Worm (Caenorhabditis elegans) whole organism, L1 larva: ENCODE data around the gene sam-4.

ENCODE experiments used
- C04F5.9 ChIP-seq: sonication (generic microtip); optimal IDR thresholded peaks from 2 replicates; lab custom pipeline; 2016; ENCODE audit warnings: missing genetic modification characterization, missing compliant biosample characterization
- Y116A8C.19 ChIP-seq: sonication (generic microtip); optimal IDR thresholded peaks from 2 replicates; lab custom pipeline; 2016; ENCODE audit warnings: missing compliant biosample characterization, missing genetic modification characterization, borderline replicate concordance
- alr-1 ChIP-seq: fragments of 200-800 bp; sonication (Bioruptor generic); optimal IDR thresholded peaks from 2 replicates; lab custom pipeline; 2018; ENCODE audit warnings: borderline replicate concordance, mild to moderate bottlenecking, missing genetic modification characterization, missing compliant biosample characterization
- aly-2 ChIP-seq: fragments of 150-350 bp; optimal IDR thresholded peaks from 2 replicates; lab custom pipeline; 2014; ENCODE audit warnings: missing biosample characterization, missing genetic modification characterization
- ceh-8 ChIP-seq: fragments of 200-800 bp; sonication (Bioruptor generic); optimal IDR thresholded peaks from 2 replicates; lab custom pipeline; 2018; ENCODE audit warnings: mild to moderate bottlenecking, missing genetic modification characterization, moderate library complexity, missing compliant biosample characterization
- ceh-88 ChIP-seq: fragments of 200-800 bp; sonication (Bioruptor generic); IDR thresholded peaks from 2 replicates; pipeline ENCODE4 v1.3.6; 2022; ENCODE audit warnings: missing genetic modification characterization, missing compliant biosample characterization
- ceh-90 ChIP-seq: sonication (generic microtip); optimal IDR thresholded peaks from 2 replicates; lab custom pipeline; 2016; ENCODE audit warnings: missing genetic modification characterization, missing compliant biosample characterization
- ces-1 ChIP-seq: fragments of 150-350 bp; optimal IDR thresholded peaks from 2 replicates; lab custom pipeline; 2014; ENCODE audit warnings: missing biosample characterization, missing genetic modification reagents, missing genetic modification characterization
- dpl-1 ChIP-seq, 3 experiments: fragments of 150-350 bp in 2 of 3; sonication (generic microtip) in 1 of 3; optimal IDR thresholded peaks; 2 replicates each; lab custom pipeline; 2014 to 2017; ENCODE audit warnings: missing biosample characterization in 3 of 3, missing genetic modification characterization in 3 of 3, missing genetic modification reagents in 3 of 3
- dsc-1 ChIP-seq: sonication (generic microtip); optimal IDR thresholded peaks from 2 replicates; lab custom pipeline; 2016; ENCODE audit warnings: mild to moderate bottlenecking, missing genetic modification characterization, missing compliant biosample characterization
- elt-3 ChIP-seq, 6 experiments: fragments of 150-350 bp in 1 of 6; sonication (generic microtip); optimal IDR thresholded peaks; 2 replicates each; lab custom pipeline; 2017 to 2018; ENCODE audit warnings: missing biosample characterization in 6 of 6, missing genetic modification characterization in 6 of 6, inconsistent platforms in 1 of 6
- ets-5 ChIP-seq: fragments of 200-800 bp; sonication (Bioruptor generic); IDR thresholded peaks from 2 replicates; pipeline ENCODE4 v1.3.6; 2022; ENCODE audit warnings: missing genetic modification characterization, missing compliant biosample characterization
- fkh-10 ChIP-seq: sonication (generic microtip); optimal IDR thresholded peaks from 2 replicates; lab custom pipeline; 2017; ENCODE audit warnings: missing biosample characterization, missing genetic modification reagents, missing genetic modification characterization
- fkh-8 ChIP-seq: sonication (generic microtip); optimal IDR thresholded peaks from 2 replicates; lab custom pipeline; 2016; ENCODE audit warnings: mild to moderate bottlenecking, missing genetic modification characterization, missing compliant biosample characterization
- fos-1 ChIP-seq: fragments of 150-350 bp; optimal IDR thresholded peaks from 2 replicates; lab custom pipeline; 2014; ENCODE audit warnings: missing biosample characterization, missing genetic modification characterization
- hlh-4 ChIP-seq: sonication (generic microtip); optimal IDR thresholded peaks from 2 replicates; lab custom pipeline; 2016; ENCODE audit warnings: mild to moderate bottlenecking, missing genetic modification characterization, missing compliant biosample characterization
- hpl-2 ChIP-seq: fragments of 150-350 bp; optimal IDR thresholded peaks from 2 replicates; lab custom pipeline; 2014; ENCODE audit warnings: missing biosample characterization, missing genetic modification reagents, missing genetic modification characterization
- isw-1 ChIP-seq: fragments of 200-800 bp; sonication (Bioruptor generic); IDR thresholded peaks from 2 replicates; pipeline ENCODE4 v1.3.6; 2022; ENCODE audit warnings: missing genetic modification characterization, missing compliant biosample characterization
- lin-14 ChIP-seq: fragments of 200-800 bp; sonication (Bioruptor generic); optimal IDR thresholded peaks from 2 replicates; lab custom pipeline; 2018; ENCODE audit warnings: mild to moderate bottlenecking, missing genetic modification characterization, moderate library complexity, missing compliant biosample characterization
- lin-15B ChIP-seq: fragments of 150-350 bp; sonication (generic microtip); optimal IDR thresholded peaks from 3 replicates; lab custom pipeline; 2014; ENCODE audit warnings: missing biosample characterization, missing genetic modification characterization
- lir-3 ChIP-seq: sonication (generic microtip); optimal IDR thresholded peaks from 2 replicates; lab custom pipeline; 2016; ENCODE audit warnings: mild to moderate bottlenecking, missing genetic modification characterization, moderate library complexity, missing compliant biosample characterization; ENCODE audit not compliant: poor library complexity
- mdl-1 ChIP-seq, 2 experiments: fragments of 150-350 bp; optimal IDR thresholded peaks; 2 replicates each; lab custom pipeline; 2014 to 2017; ENCODE audit warnings: missing biosample characterization in 2 of 2, missing genetic modification characterization in 2 of 2, inconsistent platforms in 1 of 2
- mep-1 ChIP-seq: fragments of 150-350 bp; optimal IDR thresholded peaks from 2 replicates; lab custom pipeline; 2014; ENCODE audit warnings: missing biosample characterization, missing genetic modification characterization
- nhr-237 ChIP-seq: fragments of 150-350 bp; optimal IDR thresholded peaks from 2 replicates; lab custom pipeline; 2014; ENCODE audit warnings: missing biosample characterization, missing genetic modification characterization
- nhr-71 ChIP-seq: sonication (generic microtip); optimal IDR thresholded peaks from 2 replicates; lab custom pipeline; 2016; ENCODE audit warnings: mild to moderate bottlenecking, missing genetic modification characterization, moderate library complexity, missing compliant biosample characterization
- nhr-77 ChIP-seq: fragments of 150-350 bp; optimal IDR thresholded peaks from 2 replicates; lab custom pipeline; 2014; ENCODE audit warnings: missing biosample characterization, missing genetic modification characterization
- nhr-85 ChIP-seq: sonication (generic microtip); peaks from one replicate; lab custom pipeline; 2016; ENCODE audit warnings: missing genetic modification characterization, inconsistent platforms, missing compliant biosample characterization
- pag-3 ChIP-seq: sonication (generic microtip); optimal IDR thresholded peaks from 2 replicates; lab custom pipeline; 2017; ENCODE audit warnings: missing genetic modification characterization, mild to moderate bottlenecking, missing compliant biosample characterization, antibody characterized with exemption, borderline replicate concordance; ENCODE audit not compliant: insufficient read depth
- pqm-1 ChIP-seq: sonication (generic microtip); optimal IDR thresholded peaks from 3 replicates; lab custom pipeline; 2017; ENCODE audit warnings: missing biosample characterization, missing genetic modification characterization
- rnt-1 ChIP-seq: sonication (generic microtip); optimal IDR thresholded peaks from 2 replicates; lab custom pipeline; 2016; ENCODE audit warnings: mild to moderate bottlenecking, missing genetic modification characterization, moderate library complexity, missing compliant biosample characterization
- snpc-4 ChIP-seq: fragments of 150-350 bp; optimal IDR thresholded peaks from 2 replicates; lab custom pipeline; 2014; ENCODE audit warnings: missing biosample characterization, missing genetic modification characterization
- sox-4 ChIP-seq: sonication (generic microtip); optimal IDR thresholded peaks from 2 replicates; lab custom pipeline; 2016; ENCODE audit warnings: missing genetic modification characterization, missing compliant biosample characterization
- sup-37 ChIP-seq: fragments of 200-800 bp; sonication (Bioruptor generic); optimal IDR thresholded peaks from 2 replicates; lab custom pipeline; 2018; ENCODE audit warnings: mild to moderate bottlenecking, missing genetic modification characterization, missing compliant biosample characterization
- swsn-7 ChIP-seq: sonication (generic microtip); optimal IDR thresholded peaks from 2 replicates; lab custom pipeline; 2016; ENCODE audit warnings: missing genetic modification characterization, missing compliant biosample characterization
- tlp-1 ChIP-seq: fragments of 150-350 bp; optimal IDR thresholded peaks from 2 replicates; lab custom pipeline; 2014; ENCODE audit warnings: missing biosample characterization, missing genetic modification characterization
- unc-130 ChIP-seq: fragments of 150-350 bp; optimal IDR thresholded peaks from 2 replicates; lab custom pipeline; 2017; ENCODE audit warnings: missing biosample characterization, missing genetic modification characterization, inconsistent platforms
- unc-30 ChIP-seq: sonication (generic microtip); optimal IDR thresholded peaks from 2 replicates; lab custom pipeline; 2017; ENCODE audit warnings: missing biosample characterization, missing genetic modification characterization
- xbp-1 ChIP-seq: sonication (generic microtip); optimal IDR thresholded peaks from 2 replicates; lab custom pipeline; 2016; ENCODE audit warnings: missing genetic modification characterization, missing compliant biosample characterization

The sam-4 gene

DNA sequence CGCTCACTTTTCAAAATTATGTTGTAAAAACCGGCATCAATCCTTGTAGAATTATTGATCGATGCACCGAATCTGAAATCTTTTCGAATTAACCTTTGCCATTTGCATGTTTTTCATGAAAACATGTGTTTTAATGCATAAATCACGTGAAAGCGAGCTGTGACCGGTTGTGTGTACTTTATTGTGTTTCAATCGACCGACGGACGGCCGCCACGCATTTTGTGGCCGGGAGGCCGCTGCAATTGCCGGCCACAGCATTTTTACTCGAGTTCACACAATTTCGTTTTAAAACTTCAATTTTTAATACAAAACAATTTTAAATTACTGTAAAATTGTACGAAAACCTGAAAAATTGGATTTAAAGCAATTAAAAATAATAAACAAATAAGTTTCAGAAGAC is 39.9 kb upstream of the sam-4 start, which contains the start of gene C25H3.11 (continued):
- TF ChIP-seq hpl-2: no peak
- peak; percentile 3 for TF ChIP-seq swsn-7 (tag; lab: Kevin White, UChicago)
- TF ChIP-seq pag-3 (tag; lab: Kevin White, UChicago): no peak
- no peak for TF ChIP-seq tlp-1 (tag; lab: Kevin White, UChicago)
- no peak for TF ChIP-seq hlh-4
- no peak for TF ChIP-seq fkh-10 (GFP tag; lab: Kevin White, UChicago)
- TF ChIP-seq sox-4 (tag; lab: Kevin White, UChicago): no peak
- peak; percentile 15 for TF ChIP-seq lin-15B
- no peak for TF ChIP-seq unc-30 (tag; lab: Kevin White, UChicago)
- no peak for TF ChIP-seq lir-3 (tag; lab: Kevin White, UChicago)
- peak; percentile 6 for TF ChIP-seq unc-130 (tag; lab: Kevin White, UChicago)
- TF ChIP-seq C04F5.9 (tag; lab: Kevin White, UChicago): no peak
- TF ChIP-seq pqm-1 (tag; lab: Kevin White, UChicago): no peak
- TF ChIP-seq snpc-4: no peak
- peak; percentile 31 for TF ChIP-seq mep-1 (tag; lab: Kevin White, UChicago)
- no peak for TF ChIP-seq elt-3 (tag; optimal IDR thresholded peaks at IDR 0.05; lab: Kevin White, UChicago)
- TF ChIP-seq rnt-1 (tag; lab: Kevin White, UChicago): peak; percentile 26
- TF ChIP-seq lin-14 (GFP tag; lab: Kevin White, UChicago): peak; percentile 56
- TF ChIP-seq isw-1: no peak
- TF ChIP-seq Y116A8C.19 (tag; lab: Kevin White, UChicago): no peak
- peak in 2 of 3 experiments; percentile 9 to 27 for TF ChIP-seq dpl-1 (GFP tag; optimal IDR thresholded peaks at IDR 0.05; lab: Kevin White, UChicago)
- no peak for TF ChIP-seq aly-2 (tag; lab: Kevin White, UChicago)
- peak; percentile 70 for TF ChIP-seq nhr-85
- TF ChIP-seq ets-5 (GFP tag; lab: Robert Waterston, UW): no peak
- no peak for TF ChIP-seq ceh-8 (GFP tag; lab: Kevin White, UChicago)
- TF ChIP-seq ceh-90 (tag; lab: Kevin White, UChicago): no peak
- TF ChIP-seq dsc-1 (tag; lab: Kevin White, UChicago): peak; percentile 9
- peak; percentile 40 for TF ChIP-seq nhr-71
- TF ChIP-seq, all 84 proteins: peak for 19

DNA sequence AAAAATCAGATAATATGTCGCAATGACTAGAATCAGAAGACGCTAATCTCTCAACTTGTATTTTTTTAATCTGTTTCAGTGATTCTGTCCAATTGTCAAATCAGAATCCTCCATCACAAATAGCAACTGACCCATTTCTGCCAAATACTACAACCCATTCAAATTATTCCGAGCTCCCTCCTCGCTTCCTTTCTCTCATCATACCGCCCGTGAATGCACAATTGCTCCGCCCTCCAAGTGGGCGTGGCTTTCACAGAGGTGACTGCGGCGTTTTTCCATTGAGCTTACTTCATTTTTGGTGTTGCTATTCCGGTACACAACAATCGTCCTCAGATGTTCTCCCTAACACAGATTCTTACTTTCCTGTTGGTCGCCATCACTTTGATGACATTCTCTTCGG is 31.6 kb upstream of the sam-4 start, which contains the start of gene flp-27:
flp-27 (plus strand) TSS at position 301 of the 400 bp plus-strand sequence.
- TF ChIP-seq dsc-1 (tag; lab: Kevin White, UChicago) (no peak), alr-1 (tag; lab: Kevin White, UChicago) (no peak), mdl-1 (tag; optimal IDR thresholded peaks at IDR 0.05; lab: Kevin White, UChicago) (no peak), nhr-77 (no peak), mep-1 (tag; lab: Kevin White, UChicago) (no peak), sox-4 (tag; lab: Kevin White, UChicago) (no peak), swsn-7 (tag; lab: Kevin White, UChicago) (no peak), hpl-2 (no peak), lir-3 (tag; lab: Kevin White, UChicago) (no peak), fkh-10 (GFP tag; lab: Kevin White, UChicago) (no peak), xbp-1 (tag; lab: Kevin White, UChicago) (no peak), isw-1 (no peak)
- TF ChIP-seq, all 84 proteins: peak for 0

DNA sequence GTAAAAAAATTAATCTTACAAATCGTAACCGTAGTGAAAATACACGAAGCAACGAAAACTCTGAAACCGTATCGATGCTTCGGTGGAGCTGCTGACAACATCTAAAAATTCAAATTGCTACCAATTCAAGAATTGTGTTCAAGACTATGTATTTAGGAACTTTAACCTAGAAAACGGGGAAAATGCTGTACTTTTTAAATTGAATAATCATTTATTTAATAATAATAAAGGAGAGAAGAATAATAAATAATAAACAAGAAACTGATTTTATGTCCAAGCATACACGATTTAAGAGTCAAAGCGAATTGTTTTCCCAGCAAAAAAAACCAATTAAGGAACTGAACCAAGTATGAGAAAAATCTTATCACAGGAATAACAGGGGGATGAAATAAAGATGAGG is 20.5 kb upstream of the sam-4 start, which contains the start of gene C25H3.17:
C25H3.17 (minus strand) TSS at position 101 of the 400 bp plus-strand sequence.
- TF ChIP-seq sox-4 (tag; lab: Kevin White, UChicago) (no peak), elt-3 (tag; optimal IDR thresholded peaks at IDR 0.05; lab: Kevin White, UChicago) (no peak), ceh-88 (GFP tag; lab: Robert Waterston, UW) (no peak), unc-30 (tag; lab: Kevin White, UChicago) (no peak), fos-1 (tag; lab: Kevin White, UChicago) (no peak), sup-37 (GFP tag; lab: Kevin White, UChicago) (no peak), nhr-85 (no peak), fkh-8 (tag; lab: Kevin White, UChicago) (no peak), ces-1 (GFP tag; lab: Kevin White, UChicago) (no peak), nhr-237 (no peak), aly-2 (tag; lab: Kevin White, UChicago) (no peak), swsn-7 (tag; lab: Kevin White, UChicago) (no peak), lin-14 (GFP tag; lab: Kevin White, UChicago) (no peak)
- TF ChIP-seq, all 84 proteins: peak for 0
